Worm (Caenorhabditis elegans) whole organism, midembryonic: ENCODE measurements around the gene fbxa-224.

ENCODE experiments used
- flt-1 ChIP-seq: fragments of 200-800 bp; sonication (Bioruptor generic); IDR thresholded peaks from 2 replicates; pipeline ENCODE4 v1.3.6; 2022; ENCODE audit warnings: missing genetic modification characterization, missing compliant biosample characterization
- ref-1 ChIP-seq: fragments of 200-800 bp; sonication (Bioruptor generic); conservative IDR thresholded peaks from 2 replicates; pipeline ENCODE4 v1.3.6; 2022; ENCODE audit warnings: missing genetic modification reagents, missing genetic modification characterization, missing compliant biosample characterization
- ztf-23 ChIP-seq: fragments of 200-800 bp; sonication (Bioruptor generic); IDR thresholded peaks from 2 replicates; pipeline ENCODE4 v1.3.6; 2022; ENCODE audit warnings: missing genetic modification reagents, missing genetic modification characterization, missing compliant biosample characterization
- ztf-29 ChIP-seq: fragments of 200-800 bp; sonication (Bioruptor generic); IDR thresholded peaks from 2 replicates; pipeline ENCODE4 v1.3.6; 2022; ENCODE audit warnings: missing genetic modification reagents, missing genetic modification characterization, missing compliant biosample characterization

DNA sequence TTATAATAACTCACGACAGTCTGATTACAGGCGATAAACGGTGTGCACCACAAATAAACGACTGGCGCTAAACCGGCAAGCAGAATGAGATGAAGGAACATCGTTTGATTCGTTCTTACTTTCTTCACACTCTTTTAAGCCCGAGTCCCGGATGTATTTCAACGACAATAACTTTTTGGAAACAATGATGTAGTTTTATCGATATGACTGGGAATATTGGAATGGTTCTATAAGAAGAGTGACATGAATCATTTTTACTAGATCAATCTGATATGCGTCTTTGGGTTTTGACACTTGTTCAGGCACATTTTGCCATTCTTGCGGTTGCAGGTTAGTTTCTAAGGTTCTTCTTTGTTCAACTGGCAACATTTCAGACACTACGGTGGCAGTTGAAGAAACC is 13.6 kb upstream of the fbxa-224 start, which contains the start of the genes ZK1290.11 and ZK1290.1:
- TF ChIP-seq flt-1 (GFP tag; lab: Robert Waterston, UW) (no peak), ztf-29 (GFP tag; lab: Robert Waterston, UW) (no peak), ref-1 (GFP tag; lab: Robert Waterston, UW) (no peak), ztf-23 (GFP tag; lab: Robert Waterston, UW) (no peak)
